Fruit fly (Drosophila melanogaster) Kc167 (cell line): ENCODE data around the gene pll.

Experiments
- Sin3A ChIP-seq: fragments of >200 bp; optimal IDR thresholded peaks from 2 replicates; lab custom pipeline; 2018; ENCODE audit warnings: missing external identifiers
- h ChIP-seq: fragments of >200 bp; optimal IDR thresholded peaks from 3 replicates; lab custom pipeline; 2018; ENCODE audit warnings: missing external identifiers
- psq ChIP-seq: fragments of >200 bp; optimal IDR thresholded peaks from 2 replicates; lab custom pipeline; 2017; ENCODE audit warnings: missing external identifiers

DNA sequence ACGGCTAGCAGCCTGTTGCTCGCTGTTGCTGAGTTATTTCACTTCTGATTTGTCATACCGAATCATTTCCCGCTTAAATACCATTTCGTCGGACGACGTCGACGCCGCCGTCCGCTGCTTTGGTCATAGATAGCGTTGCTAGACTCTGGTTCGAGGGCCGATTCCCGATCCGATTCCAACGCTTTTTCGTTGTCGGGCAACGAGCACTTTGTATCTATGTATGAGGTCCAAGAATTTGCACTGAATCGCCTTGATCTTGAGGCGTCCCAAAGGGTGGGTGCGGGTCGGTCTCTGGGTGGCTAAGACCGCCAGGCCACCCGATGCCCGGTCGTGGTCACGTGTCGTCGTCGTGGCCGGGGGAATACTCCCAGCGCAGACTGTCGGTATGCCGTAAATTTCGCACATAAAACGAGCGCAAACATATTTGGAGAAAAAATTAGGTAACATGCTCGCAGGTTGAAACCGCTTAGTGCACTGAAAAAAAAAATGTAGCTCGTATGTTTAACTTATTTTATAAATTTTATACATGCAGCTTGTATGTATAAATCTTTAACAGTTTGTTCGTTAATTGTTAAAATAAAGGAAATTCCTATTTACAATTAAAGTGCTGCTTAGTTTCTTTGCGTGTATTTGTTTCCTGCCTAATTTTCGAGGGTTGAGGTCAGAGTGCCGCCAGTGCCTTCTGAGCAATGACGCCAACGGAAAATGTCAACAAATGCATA, 39.3 kb upstream of the pll start, which contains the start of gene CG3348:
- TF ChIP-seq Sin3A (no peak), psq (no peak), h (lab: Kevin White, UChicago) (no peak)
